Worm (Caenorhabditis elegans): ENCODE data around the gene hlh-30.

DNA sequence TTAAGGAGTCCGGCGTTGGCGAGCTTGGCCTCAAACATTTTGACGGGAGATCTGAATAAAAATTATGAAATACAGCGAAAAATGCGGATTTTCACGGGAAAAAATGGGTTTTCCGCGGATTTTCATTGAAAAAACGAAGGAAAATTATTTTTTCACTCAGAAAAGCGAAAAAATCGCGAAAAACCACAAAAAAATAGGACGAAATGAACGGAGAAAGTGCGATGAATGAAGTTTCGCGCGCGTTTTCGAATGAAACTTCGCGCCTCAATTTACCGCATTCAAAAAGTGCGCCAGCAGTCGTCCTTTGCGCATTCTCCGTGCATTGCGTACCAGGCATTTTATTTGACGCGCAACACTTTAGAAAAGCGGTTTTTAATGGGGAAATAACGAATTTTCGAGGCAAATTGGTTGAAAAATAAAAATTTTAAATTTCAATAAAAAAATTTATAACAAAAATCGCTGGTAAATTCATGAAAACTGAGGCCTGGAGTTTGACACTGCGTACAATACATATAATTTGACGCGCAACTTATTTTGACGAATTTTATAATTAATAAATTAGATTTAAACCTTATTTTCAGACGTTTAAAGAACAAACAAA lies 14.7 kb upstream of the hlh-30 start, which contains the start of gene pcn-1:
- TF ChIP-seq jun-1 (tag; optimal IDR thresholded peaks at IDR 0.05) (peak; percentile 91), tbx-2 (tag; optimal IDR thresholded peaks at IDR 0.05) (peak; percentile 99), lin-15B (tag; optimal IDR thresholded peaks at IDR 0.05) (peak; percentile 91), ces-1 (GFP tag; optimal IDR thresholded peaks at IDR 0.05) (no peak), aly-2 (tag; optimal IDR thresholded peaks at IDR 0.05) (peak; percentile 44), unc-62 (GFP tag; optimal IDR thresholded peaks at IDR 0.05) (peak; percentile 38)

Data from whole organism, L1 larva.